Worm (Caenorhabditis elegans): ENCODE data around the gene Y116A8C.9.

Gene Y116A8C.9

ce11 chrIV:16920041-16920440, 26.6 kb downstream of the Y116A8C.9 start, which contains the start of gene nep-23:
Gene nep-23, plus strand, starts transcription at chrIV:16920341.
- TF ChIP-seq odd-2 (tag; optimal IDR thresholded peaks at IDR 0.05) (no peak), ceh-31 (tag; optimal IDR thresholded peaks at IDR 0.05) (no peak), ceh-18 (tag; optimal IDR thresholded peaks at IDR 0.05) (no peak), ref-2 (tag; optimal IDR thresholded peaks at IDR 0.05) (no peak), pqm-1 (tag; optimal IDR thresholded peaks at IDR 0.05) (no peak), hlh-6 (tag; optimal IDR thresholded peaks at IDR 0.05) (no peak), ceh-2 (tag; optimal IDR thresholded peaks at IDR 0.05) (no peak), unc-3 (GFP tag; conservative IDR thresholded peaks at IDR 0.05) (no peak), unc-3 (tag; optimal IDR thresholded peaks at IDR 0.05) (no peak), ceh-9 (tag; optimal IDR thresholded peaks at IDR 0.05) (no peak), hlh-15 (tag; optimal IDR thresholded peaks at IDR 0.05) (no peak), rnt-1 (tag; optimal IDR thresholded peaks at IDR 0.05) (no peak), C08G9.2 (tag; optimal IDR thresholded peaks at IDR 0.05) (no peak), eyg-1 (tag; optimal IDR thresholded peaks at IDR 0.05) (no peak), zip-5 (tag; optimal IDR thresholded peaks at IDR 0.05) (no peak), fkh-6 (tag; optimal IDR thresholded peaks at IDR 0.05) (no peak), hlh-30 (tag; optimal IDR thresholded peaks at IDR 0.05; ENCODE audit: insufficient read depth) (no peak), syd-9 (tag; optimal IDR thresholded peaks at IDR 0.05) (no peak), ahr-1 (tag; optimal IDR thresholded peaks at IDR 0.05) (no peak)

DNA sequence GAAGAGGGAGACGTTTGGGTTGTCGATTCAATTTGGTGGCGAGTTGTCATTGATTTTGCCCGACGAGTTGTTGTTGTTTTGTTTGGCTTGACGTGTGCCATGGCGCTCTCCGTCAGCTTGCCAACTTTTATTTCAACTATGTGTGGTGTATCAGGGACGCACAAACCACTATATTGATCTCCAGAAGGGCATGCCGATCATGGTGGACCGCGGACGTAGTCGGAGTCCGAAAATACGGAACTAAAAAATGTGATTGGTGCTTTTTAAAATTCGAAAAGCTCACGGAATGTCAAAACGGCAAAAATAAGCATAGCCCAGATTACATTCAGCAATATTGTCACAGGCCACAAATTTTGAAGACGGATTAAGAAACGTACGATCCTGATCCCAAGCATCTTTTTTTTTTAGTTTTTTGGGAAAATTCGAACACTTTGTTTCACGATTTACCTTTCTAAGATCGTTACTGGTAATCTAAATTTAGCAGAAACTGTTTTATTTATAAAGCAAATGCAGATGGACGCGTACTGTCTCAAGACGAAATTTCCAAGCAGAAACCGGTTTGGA, 27.3 kb downstream of the Y116A8C.9 start, which contains the start of the genes Y116A8C.470 and Y116A8C.463:
Y116A8C.470 (minus strand) TSS at position 101 of the 564 bp plus-strand sequence.
Y116A8C.463 (plus strand) TSS at position 514 of the 564 bp plus-strand sequence.
- TF ChIP-seq K02D7.2 (tag; optimal IDR thresholded peaks at IDR 0.05) (no peak), odd-2 (tag; optimal IDR thresholded peaks at IDR 0.05) (no peak), ceh-22 (tag; optimal IDR thresholded peaks at IDR 0.05) (no peak), fax-1 (tag; optimal IDR thresholded peaks at IDR 0.05) (no peak), C08G9.2 (tag; optimal IDR thresholded peaks at IDR 0.05) (no peak), dve-1 (tag; optimal IDR thresholded peaks at IDR 0.05) (no peak)

- TF ChIP-seq ceh-30 (tag; optimal IDR thresholded peaks at IDR 0.05): no peak
- TF ChIP-seq ref-2 (tag; optimal IDR thresholded peaks at IDR 0.05): no peak
- TF ChIP-seq ceh-14 (tag; optimal IDR thresholded peaks at IDR 0.05): no peak
- no peak for TF ChIP-seq pros-1 (tag; optimal IDR thresholded peaks at IDR 0.05)
- TF ChIP-seq ceh-19 (GFP tag; optimal IDR thresholded peaks at IDR 0.05): no peak
- TF ChIP-seq tbx-2 (tag; optimal IDR thresholded peaks at IDR 0.05): no peak
- no peak for TF ChIP-seq ceh-18 (tag; optimal IDR thresholded peaks at IDR 0.05)
- TF ChIP-seq C38D4.7 (GFP tag; optimal IDR thresholded peaks at IDR 0.05): no peak
- TF ChIP-seq ceh-45 (GFP tag; IDR thresholded peaks at IDR 0.05): no peak
- TF ChIP-seq ceh-22 (tag; optimal IDR thresholded peaks at IDR 0.05): no peak
- no peak for TF ChIP-seq fkh-6 (tag; optimal IDR thresholded peaks at IDR 0.05)
- no peak for TF ChIP-seq dve-1 (tag; optimal IDR thresholded peaks at IDR 0.05)
- no peak for TF ChIP-seq sox-2 (GFP tag; IDR thresholded peaks at IDR 0.05)
- no peak for TF ChIP-seq elt-4 (tag; optimal IDR thresholded peaks at IDR 0.05)
- no peak for TF ChIP-seq unc-3 (GFP tag; conservative IDR thresholded peaks at IDR 0.05)
- no peak for TF ChIP-seq unc-3 (tag; optimal IDR thresholded peaks at IDR 0.05)
These were observed 28.7 kb downstream of the Y116A8C.9 start, which contains the start of the genes Y116A8C.469 and Y116A8C.468 for ce11 chrIV:16917831-16918429. Gene Y116A8C.469, minus strand, starts transcription at chrIV:16917931. Gene Y116A8C.468, plus strand, starts transcription at chrIV:16918379.

- TF ChIP-seq npax-4 (tag; optimal IDR thresholded peaks at IDR 0.05) (no peak), dve-1 (tag; optimal IDR thresholded peaks at IDR 0.05) (no peak), pha-4 (tag; optimal IDR thresholded peaks at IDR 0.05) (no peak), ceh-9 (tag; optimal IDR thresholded peaks at IDR 0.05) (no peak), C08G9.2 (tag; optimal IDR thresholded peaks at IDR 0.05) (no peak), fkh-10 (GFP tag; optimal IDR thresholded peaks at IDR 0.05) (no peak), zip-5 (tag; optimal IDR thresholded peaks at IDR 0.05) (no peak), fax-1 (tag; optimal IDR thresholded peaks at IDR 0.05) (no peak), ceh-48 (tag; optimal IDR thresholded peaks at IDR 0.05) (no peak), unc-55 (GFP tag; optimal IDR thresholded peaks at IDR 0.05) (no peak), ref-2 (tag; optimal IDR thresholded peaks at IDR 0.05) (no peak)
These were observed 30.8 kb downstream of the Y116A8C.9 start, which contains the start of gene Y116A8C.3 for ce11 chrIV:16915751-16916150. Gene Y116A8C.3, plus strand, starts transcription at chrIV:16916051.
